Fruit fly (Drosophila melanogaster) whole organism, embryonic: ENCODE results near the gene Hr83.

Source experiments
- Abd-B ChIP-seq: fragments of 200-800 bp; sonication (Bioruptor generic); optimal IDR thresholded peaks from 2 replicates; lab custom pipeline; 2018; ENCODE audit warnings: missing biosample characterization, mild to moderate bottlenecking, missing genetic modification characterization, moderate library complexity
- Blimp-1 ChIP-seq: fragments of 200-800 bp; sonication (Bioruptor generic); optimal IDR thresholded peaks from 3 replicates; lab custom pipeline; 2018; ENCODE audit warnings: missing biosample characterization, missing genetic modification characterization, mild to moderate bottlenecking, moderate library complexity, missing genetic modification reagents
- CG10462 ChIP-seq: fragments of 200-800 bp; sonication (Bioruptor generic); optimal IDR thresholded peaks from 2 replicates; lab custom pipeline; 2016; ENCODE audit warnings: missing biosample characterization, missing genetic modification characterization
- CG11504 ChIP-seq: fragments of 200-800 bp; sonication (Bioruptor generic); optimal IDR thresholded peaks from 3 replicates; lab custom pipeline; 2019; ENCODE audit warnings: missing biosample characterization, mild to moderate bottlenecking, missing genetic modification characterization, moderate library complexity
- CG11560 ChIP-seq: fragments of 200-800 bp; sonication (Bioruptor generic); IDR thresholded peaks from 3 replicates; pipeline ENCODE4 v1.3.6; 2022; ENCODE audit warnings: missing biosample characterization, missing genetic modification characterization
- CG13424 ChIP-seq: fragments of 200-800 bp; sonication (Bioruptor generic); optimal IDR thresholded peaks from 2 replicates; lab custom pipeline; 2019; ENCODE audit warnings: missing biosample characterization, mild to moderate bottlenecking, missing genetic modification characterization, moderate library complexity
- CG13894 ChIP-seq: fragments of 200-800 bp; sonication (Bioruptor generic); optimal IDR thresholded peaks from 3 replicates; lab custom pipeline; 2018; ENCODE audit warnings: missing biosample characterization, mild to moderate bottlenecking, missing genetic modification characterization, moderate library complexity
- CG1647 ChIP-seq: fragments of 200-800 bp; sonication (Bioruptor generic); optimal IDR thresholded peaks from 3 replicates; lab custom pipeline; 2016; ENCODE audit warnings: missing biosample characterization, missing genetic modification characterization
- CG16779 ChIP-seq: fragments of 200-800 bp; sonication (Bioruptor generic); IDR thresholded peaks from 2 replicates; pipeline ENCODE4 v1.3.6; 2022; ENCODE audit warnings: missing biosample characterization, missing genetic modification characterization
- CG16815 ChIP-seq: fragments of 200-800 bp; sonication (Bioruptor generic); optimal IDR thresholded peaks from 3 replicates; lab custom pipeline; 2017; ENCODE audit warnings: missing biosample characterization, mild to moderate bottlenecking, missing genetic modification characterization
- CG17328 ChIP-seq: fragments of 200-800 bp; sonication (Bioruptor generic); IDR thresholded peaks from 2 replicates; pipeline ENCODE4 v1.3.6; 2022; ENCODE audit warnings: missing biosample characterization, missing genetic modification characterization
- CG18262 ChIP-seq: fragments of 200-800 bp; optimal IDR thresholded peaks from 3 replicates; lab custom pipeline; 2019; ENCODE audit warnings: missing biosample characterization, mild to moderate bottlenecking, missing genetic modification characterization, moderate library complexity
- CG31441 ChIP-seq: fragments of 200-800 bp; sonication (Bioruptor generic); IDR thresholded peaks from 2 replicates; pipeline ENCODE4 v1.3.6; 2022; ENCODE audit warnings: missing biosample characterization, missing genetic modification characterization
- CG4282 ChIP-seq: fragments of 200-800 bp; sonication (Bioruptor generic); optimal IDR thresholded peaks from 2 replicates; lab custom pipeline; 2016; ENCODE audit warnings: missing biosample characterization, missing genetic modification characterization
- CG6254 ChIP-seq: fragments of 200-800 bp; sonication (Bioruptor generic); optimal IDR thresholded peaks from 3 replicates; lab custom pipeline; 2017; ENCODE audit warnings: mild to moderate bottlenecking, missing biosample characterization, missing genetic modification reagents, missing genetic modification characterization
- CG8924 ChIP-seq: fragments of 200-800 bp; optimal IDR thresholded peaks from 3 replicates; lab custom pipeline; 2019; ENCODE audit warnings: missing biosample characterization, mild to moderate bottlenecking, missing genetic modification characterization, moderate library complexity
- CG9932 ChIP-seq: fragments of 200-800 bp; sonication (Bioruptor generic); IDR thresholded peaks from 2 replicates; pipeline ENCODE4 v1.3.6; 2022; ENCODE audit warnings: missing biosample characterization, missing genetic modification characterization
- D19A ChIP-seq: fragments of 200-800 bp; optimal IDR thresholded peaks from 3 replicates; lab custom pipeline; 2019; ENCODE audit warnings: missing biosample characterization, mild to moderate bottlenecking, missing genetic modification characterization, moderate library complexity
- Drgx ChIP-seq: fragments of 200-800 bp; sonication (Bioruptor generic); IDR thresholded peaks from 2 replicates; pipeline ENCODE4 v1.3.6; 2022; ENCODE audit warnings: missing biosample characterization, missing genetic modification characterization
- Ets65A ChIP-seq: fragments of 200-800 bp; sonication (Bioruptor generic); peaks from one replicate; lab custom pipeline; 2016; ENCODE audit warnings: missing biosample characterization, missing genetic modification characterization
- HmgD ChIP-seq: fragments of 200-800 bp; sonication (Bioruptor generic); optimal IDR thresholded peaks from 3 replicates; lab custom pipeline; 2016; ENCODE audit warnings: missing biosample characterization, missing genetic modification characterization
- Jarid2 ChIP-seq: fragments of 200-800 bp; sonication (Bioruptor generic); optimal IDR thresholded peaks from 3 replicates; lab custom pipeline; 2017; ENCODE audit warnings: mild to moderate bottlenecking, missing biosample characterization, missing genetic modification reagents, missing genetic modification characterization
- Mad ChIP-seq: fragments of 200-800 bp; sonication (Bioruptor generic); optimal IDR thresholded peaks from 2 replicates; lab custom pipeline; 2016; ENCODE audit warnings: missing biosample characterization, missing genetic modification characterization
- Med ChIP-seq: fragments of 200-800 bp; sonication (Bioruptor generic); peaks from one replicate; lab custom pipeline; 2016; ENCODE audit warnings: missing biosample characterization, missing genetic modification characterization, mild to moderate bottlenecking, inconsistent platforms, moderate library complexity
- Nf-YC ChIP-seq: fragments of 200-800 bp; optimal IDR thresholded peaks from 3 replicates; lab custom pipeline; 2019; ENCODE audit warnings: missing biosample characterization, mild to moderate bottlenecking, missing genetic modification characterization, moderate library complexity
- Opbp ChIP-seq: fragments of 200-800 bp; sonication (Bioruptor generic); IDR thresholded peaks from 3 replicates; pipeline ENCODE4 v1.3.6; 2022; ENCODE audit warnings: missing biosample characterization, missing genetic modification characterization; ENCODE audit not compliant: partially characterized antibody
- Side ChIP-seq: fragments of 200-800 bp; sonication (Bioruptor generic); optimal IDR thresholded peaks from 2 replicates; lab custom pipeline; 2016; ENCODE audit warnings: missing biosample characterization, missing genetic modification characterization
- Spps ChIP-seq: fragments of 200-800 bp; sonication (Bioruptor generic); optimal IDR thresholded peaks from 2 replicates; lab custom pipeline; 2018; ENCODE audit warnings: missing biosample characterization, mild to moderate bottlenecking, missing genetic modification characterization
- Xbp1 ChIP-seq: fragments of 200-800 bp; sonication (Bioruptor generic); optimal IDR thresholded peaks from 3 replicates; lab custom pipeline; 2016; ENCODE audit warnings: missing biosample characterization, mild to moderate bottlenecking, missing genetic modification characterization
- ara ChIP-seq: fragments of 200-800 bp; sonication (Bioruptor generic); IDR thresholded peaks from 2 replicates; pipeline ENCODE4 v1.3.6; 2022; ENCODE audit warnings: missing biosample characterization, missing genetic modification characterization
- br ChIP-seq: fragments of >200 bp; optimal IDR thresholded peaks from 2 replicates; lab custom pipeline; 2017
- chif ChIP-seq, 2 experiments: fragments of 200-800 bp; sonication (Bioruptor generic); optimal IDR thresholded peaks; 3 replicates each; lab custom pipeline; 2016; ENCODE audit warnings: missing biosample characterization in 2 of 2, missing genetic modification characterization in 2 of 2
- ftz-f1 ChIP-seq: fragments of 200-800 bp; sonication (Bioruptor generic); optimal IDR thresholded peaks from 2 replicates; lab custom pipeline; 2016; ENCODE audit warnings: missing biosample characterization, missing genetic modification characterization
- grn ChIP-seq: fragments of 200-800 bp; sonication (Bioruptor generic); optimal IDR thresholded peaks from 3 replicates; lab custom pipeline; 2017; ENCODE audit warnings: missing biosample characterization, missing genetic modification characterization
- gsb-n ChIP-seq: fragments of 200-800 bp; sonication (Bioruptor generic); optimal IDR thresholded peaks from 3 replicates; lab custom pipeline; 2018; ENCODE audit warnings: missing biosample characterization, mild to moderate bottlenecking, missing genetic modification characterization
- mam ChIP-seq: fragments of 200-800 bp; sonication (Bioruptor generic); optimal IDR thresholded peaks from 3 replicates; lab custom pipeline; 2016; ENCODE audit warnings: missing biosample characterization, missing genetic modification characterization
- oc ChIP-seq: fragments of 200-800 bp; sonication (Bioruptor generic); optimal IDR thresholded peaks from 2 replicates; lab custom pipeline; 2018; ENCODE audit warnings: missing biosample characterization, mild to moderate bottlenecking, missing genetic modification characterization, moderate library complexity
- odd ChIP-seq: fragments of 200-800 bp; sonication (Bioruptor generic); optimal IDR thresholded peaks from 2 replicates; lab custom pipeline; 2017; ENCODE audit warnings: missing biosample characterization, mild to moderate bottlenecking, missing genetic modification characterization
- pho ChIP-seq: fragments of 200-800 bp; sonication (Bioruptor generic); optimal IDR thresholded peaks from 2 replicates; lab custom pipeline; 2016; ENCODE audit warnings: missing biosample characterization, missing genetic modification characterization
- sc ChIP-seq, 3 experiments: fragments of >200 bp in 2 of 3; fragments of 200-800 bp in 1 of 3; sonication (Bioruptor generic) in 1 of 3; optimal IDR thresholded peaks; 2 replicates in 2 of 3; 3 replicates in 1 of 3; lab custom pipeline; 2017; ENCODE audit warnings: mild to moderate bottlenecking in 1 of 3, missing biosample characterization in 1 of 3, missing genetic modification characterization in 1 of 3, missing genetic modification reagents in 1 of 3
- tio ChIP-seq: fragments of 200-800 bp; sonication (Bioruptor generic); optimal IDR thresholded peaks from 2 replicates; lab custom pipeline; 2017; ENCODE audit warnings: missing biosample characterization, missing genetic modification characterization, inconsistent platforms

The Hr83 gene

DNA sequence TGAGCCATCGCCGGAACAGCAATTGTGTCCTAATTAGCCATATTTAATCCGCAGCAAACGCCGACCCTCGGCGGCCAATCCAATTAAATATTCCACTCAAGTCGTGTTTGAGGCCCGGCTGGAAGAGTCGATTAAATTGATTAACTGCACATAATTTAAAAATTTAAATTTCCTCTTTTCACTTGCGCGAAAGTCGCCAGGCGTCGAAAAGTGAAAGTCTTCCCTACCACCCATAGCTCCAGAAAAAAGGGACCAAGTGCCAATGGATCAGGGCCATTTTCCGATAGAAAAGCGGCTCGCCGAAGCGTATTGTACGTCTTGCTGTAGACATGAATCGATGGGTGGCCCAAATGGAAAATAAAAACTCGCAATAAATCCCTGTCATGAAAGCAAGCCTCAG is 11.6 kb upstream of the Hr83 start:
- TF ChIP-seq Mad (GFP tag; lab: Kevin White, UChicago) (no peak), Blimp-1 (GFP tag; lab: Kevin White, UChicago) (peak; percentile 57), sc (optimal IDR thresholded peaks at IDR 0.05; lab: Kevin White, UChicago) (no peak), sc (GFP tag; optimal IDR thresholded peaks at IDR 0.05; lab: Kevin White, UChicago) (no peak), CG6254 (GFP tag; lab: Kevin White, UChicago) (no peak), Jarid2 (GFP tag; lab: Kevin White, UChicago) (no peak), br (lab: Kevin White, UChicago) (no peak), gsb-n (tag; lab: Kevin White, UChicago) (no peak), ftz-f1 (no peak), Ets65A (GFP tag; lab: Kevin White, UChicago) (peak; percentile 74), chif (GFP tag; optimal IDR thresholded peaks at IDR 0.05; lab: Kevin White, UChicago) (no peak)

DNA sequence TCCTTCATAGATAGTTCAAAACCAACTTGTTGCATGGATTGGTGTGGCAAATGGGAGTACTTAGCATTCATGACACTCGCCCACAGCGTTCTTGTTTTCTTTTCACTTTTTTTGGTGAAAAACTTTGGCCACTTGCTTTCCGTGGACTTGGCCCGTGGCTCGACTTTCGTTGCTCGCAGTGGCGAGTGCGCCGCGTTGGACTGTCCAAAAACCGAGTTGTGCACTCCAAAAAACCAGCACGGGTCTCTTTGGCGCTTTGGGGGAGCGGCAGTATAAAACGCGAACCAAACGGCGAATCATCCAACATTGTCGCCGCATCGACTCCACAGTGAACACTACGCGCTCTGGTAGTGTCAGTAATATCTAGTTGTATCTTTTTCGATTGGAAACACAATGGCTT is 9.2 kb upstream of the Hr83 start, which contains the start of gene Osi20:
Gene Osi20 (plus strand): TSS at position 301 of the 400 bp plus-strand sequence.
- TF ChIP-seq Opbp (GFP tag; lab: Robert Waterston, UW) (no peak), Blimp-1 (GFP tag; lab: Kevin White, UChicago) (peak; percentile 50), ara (GFP tag; lab: Robert Waterston, UW) (0 out of 2 replicates have a peak, but pooled peaks have one; percentile 18)
- TF ChIP-seq, all 482 proteins: peak for 2

DNA sequence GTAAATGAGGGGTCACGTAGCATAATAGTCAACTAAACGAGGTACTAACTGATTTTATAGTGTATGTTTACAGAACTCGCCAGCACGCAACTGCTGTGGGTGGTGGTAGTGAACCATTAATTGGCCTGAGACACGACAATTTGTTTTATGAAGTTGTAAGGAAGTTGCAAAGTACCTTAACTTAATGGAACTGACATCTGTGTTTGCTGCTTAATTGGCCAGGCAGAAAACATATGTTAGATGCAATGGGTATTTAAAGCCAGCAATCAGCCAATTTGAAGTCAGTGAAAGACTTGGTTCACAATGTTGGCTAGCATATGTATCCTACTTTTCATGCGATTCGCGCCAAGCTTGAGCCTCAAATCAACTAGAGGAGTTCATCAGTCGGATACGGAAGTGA is 7.4 kb upstream of the Hr83 start, which contains the start of gene CG17917:
Gene CG17917 (plus strand): TSS at position 301 of the 400 bp plus-strand sequence.
- no peak for TF ChIP-seq CG1647 (GFP tag; lab: Kevin White, UChicago)
- no peak for TF ChIP-seq CG31441 (GFP tag; lab: Robert Waterston, UW)
- no peak for TF ChIP-seq Spps (tag; lab: Kevin White, UChicago)
- TF ChIP-seq, all 482 proteins: peak for 0

DNA sequence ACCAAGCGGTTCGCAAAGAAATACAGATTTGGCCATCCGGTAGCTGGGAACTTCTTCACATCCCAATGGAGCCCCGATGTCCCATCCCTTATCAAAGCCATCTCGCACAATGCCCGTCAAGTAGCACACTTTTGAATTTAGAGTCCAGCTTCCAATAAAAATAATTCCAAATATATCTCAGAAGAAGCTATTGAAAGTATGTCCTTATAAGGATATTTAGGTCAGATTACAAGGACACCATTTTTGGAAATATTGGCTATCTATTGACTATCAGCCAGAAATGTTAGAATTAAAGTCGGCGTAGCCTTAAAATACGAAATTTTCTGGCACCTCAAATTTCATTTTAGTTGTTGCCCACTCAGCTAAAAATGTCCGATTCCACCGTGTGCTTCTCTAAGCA is 6.3 kb upstream of the Hr83 start, which contains the start of gene CG10298:
Gene CG10298 (plus strand): TSS at position 301 of the 400 bp plus-strand sequence.
- TF ChIP-seq CG10462 (GFP tag; lab: Kevin White, UChicago) (no peak), CG16815 (GFP tag; lab: Kevin White, UChicago) (no peak), HmgD (GFP tag; lab: Kevin White, UChicago) (no peak), odd (GFP tag; lab: Kevin White, UChicago) (no peak), D19A (tag; lab: Kevin White, UChicago) (no peak), Side (no peak), CG13424 (tag; lab: Kevin White, UChicago) (no peak), CG11560 (tag; lab: Robert Waterston, UW) (no peak), pho (GFP tag; lab: Kevin White, UChicago) (no peak), Abd-B (GFP tag; lab: Kevin White, UChicago) (no peak), CG17328 (no peak)
- TF ChIP-seq, all 482 proteins: peak for 0

DNA sequence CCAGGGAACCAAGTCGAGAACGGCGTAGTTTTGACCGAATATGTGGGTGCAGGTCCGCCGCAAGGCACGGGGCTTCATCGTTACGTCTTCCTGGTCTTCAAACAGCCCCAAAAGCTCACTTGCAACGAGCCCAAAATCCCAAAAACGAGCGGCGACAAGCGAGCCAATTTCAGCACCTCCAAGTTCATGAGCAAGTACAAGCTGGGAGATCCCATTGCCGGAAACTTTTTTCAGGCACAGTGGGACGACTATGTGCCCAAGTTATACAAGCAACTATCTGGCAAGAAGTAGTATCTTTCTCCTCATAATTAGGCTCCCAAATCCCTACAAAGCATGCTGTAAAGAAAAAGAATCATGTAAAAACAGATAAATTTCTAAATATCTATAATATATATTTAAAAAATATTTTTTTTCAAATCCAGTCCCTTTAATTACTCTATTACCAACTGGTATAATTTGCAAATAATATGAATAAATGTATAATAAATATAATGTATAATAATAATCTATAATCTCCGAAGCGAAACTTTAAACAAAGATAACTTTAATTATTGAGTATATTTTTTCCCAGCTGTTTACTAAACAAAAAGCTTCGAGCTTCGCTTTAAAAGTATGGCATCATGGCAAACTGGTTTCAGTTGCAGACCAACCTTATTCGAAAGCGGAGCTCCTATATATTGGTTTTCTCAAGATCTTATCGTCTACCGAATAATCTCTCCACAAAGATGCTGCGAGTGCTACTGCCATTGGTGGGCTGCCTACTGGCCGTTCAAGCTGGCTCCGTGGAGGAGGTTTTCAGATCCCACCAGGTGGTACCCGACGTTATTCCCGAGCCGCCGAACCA is 5.4 kb upstream of the Hr83 start, which contains the start of gene CG17919:
Gene CG17919 (plus strand): TSS at position 634 of the 844 bp plus-strand sequence.
- TF ChIP-seq CG11504 (tag; lab: Kevin White, UChicago): peak; percentile 38
- TF ChIP-seq Nf-YC (tag; lab: Kevin White, UChicago): peak; percentile 15
- TF ChIP-seq CG16779: no peak
- TF ChIP-seq Jarid2 (GFP tag; lab: Kevin White, UChicago): peak; percentile 36
- TF ChIP-seq CG9932 (GFP tag; lab: Robert Waterston, UW): 0 out of 2 replicates have a peak, but pooled peaks have one; percentile 28
- TF ChIP-seq tio (GFP tag; lab: Kevin White, UChicago): no peak
- TF ChIP-seq CG13894 (tag; lab: Kevin White, UChicago): peak; percentile 7
- no peak for TF ChIP-seq mam (GFP tag; lab: Kevin White, UChicago)
- peak; percentile 91 for TF ChIP-seq grn (GFP tag; lab: Kevin White, UChicago)
- TF ChIP-seq oc (tag; lab: Kevin White, UChicago): peak; percentile 35
- peak; percentile 31; the same call in 1 of the 2 replicates for TF ChIP-seq CG31441 (GFP tag; lab: Robert Waterston, UW)
- no peak for TF ChIP-seq CG4282
- TF ChIP-seq CG18262 (tag; lab: Kevin White, UChicago): peak; percentile 23
- TF ChIP-seq Med (GFP tag; lab: Kevin White, UChicago): peak; percentile 48
- TF ChIP-seq Drgx: 0 out of 2 replicates have a peak, but pooled peaks have one; percentile 9
- peak; percentile 11 for TF ChIP-seq Xbp1
- TF ChIP-seq CG8924: no peak
